Worm (Caenorhabditis elegans) whole organism, L1 larva: ENCODE measurements around the gene lin-36.

ENCODE experiments used
- C34B4.2 ChIP-seq: sonication (generic microtip); optimal IDR thresholded peaks from 2 replicates; lab custom pipeline; 2017; ENCODE audit warnings: mild to moderate bottlenecking, missing genetic modification characterization, missing compliant biosample characterization
- isw-1 ChIP-seq: fragments of 200-800 bp; sonication (Bioruptor generic); IDR thresholded peaks from 2 replicates; pipeline ENCODE4 v1.3.6; 2022; ENCODE audit warnings: missing genetic modification characterization, missing compliant biosample characterization
- lsy-2 ChIP-seq, 2 experiments: fragments of 150-350 bp; optimal IDR thresholded peaks; 2 replicates each; lab custom pipeline; 2014; ENCODE audit warnings: missing biosample characterization in 2 of 2, missing genetic modification characterization in 2 of 2
- nhr-237 ChIP-seq: fragments of 150-350 bp; optimal IDR thresholded peaks from 2 replicates; lab custom pipeline; 2014; ENCODE audit warnings: missing biosample characterization, missing genetic modification characterization
- unc-130 ChIP-seq: fragments of 150-350 bp; optimal IDR thresholded peaks from 2 replicates; lab custom pipeline; 2017; ENCODE audit warnings: missing biosample characterization, missing genetic modification characterization, inconsistent platforms
- zag-1 ChIP-seq: fragments of 150-350 bp; optimal IDR thresholded peaks from 2 replicates; lab custom pipeline; 2014; ENCODE audit warnings: missing biosample characterization, missing genetic modification characterization

- no peak for TF ChIP-seq unc-130 (tag; lab: Kevin White, UChicago)
- TF ChIP-seq nhr-237, result no peak
- no peak for TF ChIP-seq C34B4.2 (tag; lab: Kevin White, UChicago)
- TF ChIP-seq isw-1 (GFP tag; lab: Robert Waterston, UW), result no peak
- TF ChIP-seq lsy-2 (tag; optimal IDR thresholded peaks at IDR 0.05; lab: Kevin White, UChicago), result no peak
- TF ChIP-seq zag-1 (tag; lab: Kevin White, UChicago), result no peak
Measured at ce11 chrIII:8017053-8017452, 3.6 kb downstream of the lin-36 start.
